Fruit fly (Drosophila melanogaster) S2 (cell line): ENCODE results near the gene CG3224.

Experiments
- CG8478 ChIP-seq: fragments of >200 bp; optimal IDR thresholded peaks from 2 replicates; lab custom pipeline; 2018
- CTCF ChIP-seq, 2 experiments: fragments of >200 bp; optimal IDR thresholded peaks; 2 replicates each; lab custom pipeline; 2018

DNA sequence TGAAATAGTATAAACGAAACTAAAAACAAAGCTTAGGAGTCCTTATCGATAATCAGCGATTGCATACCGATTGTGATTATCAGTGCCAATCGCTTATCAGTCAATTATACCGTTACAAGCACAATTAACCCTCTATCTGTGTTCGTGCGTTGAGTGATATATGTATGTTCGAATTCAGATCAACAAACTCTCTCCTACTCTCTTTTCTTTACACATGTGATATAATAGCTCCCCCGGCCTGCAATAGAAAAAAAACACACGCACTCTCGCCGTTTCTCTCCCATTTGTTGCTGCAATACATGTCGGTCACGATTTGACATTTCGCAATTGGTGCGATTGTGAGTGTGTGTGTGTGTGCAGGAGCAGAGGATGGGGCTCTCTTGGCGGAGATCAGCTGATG is 1.1 kb upstream of the CG3224 start:
- TF ChIP-seq CG8478 (lab: Kevin White, UChicago) = no peak
- no peak for TF ChIP-seq CTCF (optimal IDR thresholded peaks at IDR 0.05; lab: Kevin White, UChicago)
